Worm (Caenorhabditis elegans) whole organism, mixed stage, embryonic: ENCODE results near the gene str-171.
"Not testable (repeated sequence)": the region's sequence is repeated elsewhere in the genome, so short reads cannot be mapped to it uniquely, and the experiment has no call there.

ENCODE experiments used
- M03D4.4 ChIP-seq: sonication (generic microtip); optimal IDR thresholded peaks from 2 replicates; lab custom pipeline; 2017; ENCODE audit warnings: mild to moderate bottlenecking, missing genetic modification characterization, missing compliant biosample characterization
- blmp-1 ChIP-seq: fragments of 150-350 bp; optimal IDR thresholded peaks from 2 replicates; lab custom pipeline; 2014; ENCODE audit warnings: missing biosample characterization, missing genetic modification characterization
- ceh-39 ChIP-seq: fragments of 150-350 bp; optimal IDR thresholded peaks from 2 replicates; lab custom pipeline; 2014; ENCODE audit warnings: missing biosample characterization, missing genetic modification characterization
- ceh-43 ChIP-seq: fragments of 200-800 bp; sonication (Bioruptor generic); optimal IDR thresholded peaks from 2 replicates; lab custom pipeline; 2018; ENCODE audit warnings: mild to moderate bottlenecking, missing genetic modification characterization, moderate library complexity, missing compliant biosample characterization
- ceh-83 ChIP-seq: fragments of 200-800 bp; sonication (Bioruptor generic); optimal IDR thresholded peaks from 2 replicates; lab custom pipeline; 2018; ENCODE audit warnings: mild to moderate bottlenecking, missing genetic modification characterization, missing compliant biosample characterization
- ces-1 ChIP-seq: fragments of 150-350 bp; optimal IDR thresholded peaks from 2 replicates; lab custom pipeline; 2014; ENCODE audit warnings: missing biosample characterization, missing genetic modification reagents, missing genetic modification characterization
- drap-1 ChIP-seq: fragments of 200-800 bp; sonication (Bioruptor generic); optimal IDR thresholded peaks from 3 replicates; lab custom pipeline; 2018; ENCODE audit warnings: mild to moderate bottlenecking, missing genetic modification characterization, missing compliant biosample characterization
- elt-1 ChIP-seq: sonication (generic microtip); optimal IDR thresholded peaks from 2 replicates; lab custom pipeline; 2017; ENCODE audit warnings: missing genetic modification characterization, mild to moderate bottlenecking, missing compliant biosample characterization, antibody characterized with exemption, moderate library complexity, borderline replicate concordance; ENCODE audit not compliant: insufficient read depth
- elt-3 ChIP-seq: fragments of 150-350 bp; optimal IDR thresholded peaks from 2 replicates; lab custom pipeline; 2014; ENCODE audit warnings: missing biosample characterization, missing genetic modification characterization
- flh-1 ChIP-seq: fragments of 200-800 bp; sonication (Bioruptor generic); optimal IDR thresholded peaks from 2 replicates; lab custom pipeline; 2018; ENCODE audit warnings: mild to moderate bottlenecking, missing genetic modification characterization, moderate library complexity, missing compliant biosample characterization
- lin-13 ChIP-seq: fragments of 150-350 bp; optimal IDR thresholded peaks from 2 replicates; lab custom pipeline; 2014; ENCODE audit warnings: missing biosample characterization, missing genetic modification characterization
- lin-32 ChIP-seq: fragments of 200-800 bp; sonication (Bioruptor generic); optimal IDR thresholded peaks from 2 replicates; lab custom pipeline; 2018; ENCODE audit warnings: mild to moderate bottlenecking, missing genetic modification characterization, missing compliant biosample characterization
- mab-5 ChIP-seq: fragments of 150-350 bp; optimal IDR thresholded peaks from 2 replicates; lab custom pipeline; 2014; ENCODE audit warnings: missing biosample characterization, missing genetic modification characterization
- mls-2 ChIP-seq: sonication (generic microtip); optimal IDR thresholded peaks from 2 replicates; lab custom pipeline; 2016; ENCODE audit warnings: mild to moderate bottlenecking, missing genetic modification characterization, moderate library complexity, missing compliant biosample characterization
- nhr-237 ChIP-seq: fragments of 150-350 bp; optimal IDR thresholded peaks from 2 replicates; lab custom pipeline; 2014; ENCODE audit warnings: missing biosample characterization, missing genetic modification characterization
- nhr-28 ChIP-seq: fragments of 150-350 bp; optimal IDR thresholded peaks from 2 replicates; lab custom pipeline; 2014; ENCODE audit warnings: missing biosample characterization, missing genetic modification characterization
- pha-4 ChIP-seq: fragments of 150-350 bp; optimal IDR thresholded peaks from 2 replicates; lab custom pipeline; 2018; ENCODE audit warnings: missing biosample characterization, missing genetic modification reagents, missing genetic modification characterization
- sem-2 ChIP-seq: fragments of 200-800 bp; sonication (Bioruptor generic); optimal IDR thresholded peaks from 2 replicates; lab custom pipeline; 2018; ENCODE audit warnings: mild to moderate bottlenecking, missing genetic modification characterization, missing compliant biosample characterization
- sptf-1 ChIP-seq: sonication (generic microtip); optimal IDR thresholded peaks from 2 replicates; lab custom pipeline; 2017; ENCODE audit warnings: mild to moderate bottlenecking, missing genetic modification characterization, moderate library complexity, missing compliant biosample characterization
- tbx-8 ChIP-seq: fragments of 200-800 bp; sonication (Bioruptor generic); optimal IDR thresholded peaks from 2 replicates; lab custom pipeline; 2018; ENCODE audit warnings: mild to moderate bottlenecking, missing genetic modification characterization, moderate library complexity, missing compliant biosample characterization
- unc-120 ChIP-seq: sonication (generic microtip); optimal IDR thresholded peaks from 2 replicates; lab custom pipeline; 2017; ENCODE audit warnings: missing genetic modification characterization, missing compliant biosample characterization; ENCODE audit not compliant: poor library complexity, severe bottlenecking
- unc-39 ChIP-seq: fragments of 150-350 bp; optimal IDR thresholded peaks from 2 replicates; lab custom pipeline; 2014; ENCODE audit warnings: missing biosample characterization, missing genetic modification characterization
- unc-62 ChIP-seq: fragments of 150-350 bp; optimal IDR thresholded peaks from 2 replicates; lab custom pipeline; 2014; ENCODE audit warnings: missing biosample characterization, missing genetic modification reagents, missing genetic modification characterization
- zip-8 ChIP-seq: fragments of 150-350 bp; optimal IDR thresholded peaks from 2 replicates; lab custom pipeline; 2014; ENCODE audit warnings: missing biosample characterization, missing genetic modification characterization
- ztf-11 ChIP-seq: fragments of 150-350 bp; optimal IDR thresholded peaks from 2 replicates; lab custom pipeline; 2014; ENCODE audit warnings: missing biosample characterization, missing genetic modification characterization

Gene str-171

DNA sequence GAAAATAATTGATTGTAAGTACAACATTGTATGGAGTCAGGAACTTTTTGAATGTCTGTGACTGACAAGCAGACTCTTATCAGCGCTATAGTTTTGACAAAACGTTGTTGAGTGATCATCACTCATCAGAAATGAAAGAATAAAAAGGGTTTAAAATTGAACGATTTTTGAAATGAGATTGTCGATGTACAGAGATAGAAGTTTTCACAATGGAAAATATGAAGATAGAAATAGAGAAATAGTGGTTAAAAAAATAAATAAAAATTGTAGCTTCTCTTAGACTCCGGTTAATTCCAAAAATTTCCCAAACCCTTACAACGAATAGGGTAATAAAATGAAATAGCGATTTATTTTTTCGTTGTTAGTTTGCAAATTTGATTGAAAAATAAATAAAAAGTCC is 7.2 kb downstream of the str-171 start, which contains the start of gene ugt-30:
TSS of gene ugt-30 (minus strand) at position 101 of the 400 bp plus-strand sequence.
- not testable (repeated sequence) for TF ChIP-seq mab-5, elt-1, nhr-28 (tag; lab: Kevin White, UChicago)

ce11 chrV:15119517-15119916 is 12.8 kb downstream of the str-171 start, which contains the start of gene flor-1:
flor-1 (minus strand) TSS chrV:15119617.
- TF ChIP-seq sem-2 (no peak), pha-4 (tag; lab: Kevin White, UChicago) (no peak), mab-5 (tag; lab: Kevin White, UChicago) (no peak), mls-2 (no peak), zip-8 (tag; lab: Kevin White, UChicago) (no peak), M03D4.4 (tag; lab: Kevin White, UChicago) (no peak), ces-1 (GFP tag; lab: Kevin White, UChicago) (no peak), sptf-1 (tag; lab: Kevin White, UChicago) (no peak), flh-1 (no peak), unc-62 (GFP tag; lab: Kevin White, UChicago) (no peak)

- not testable (repeated sequence) for TF ChIP-seq drap-1; blmp-1 (tag; lab: Kevin White, UChicago); elt-1 (tag; lab: Kevin White, UChicago)
- TF ChIP-seq, all 35 proteins: peak for 0; not testable (repeated sequence) for 35
These were observed 16.4 kb downstream of the str-171 start, which contains the start of gene T01G5.8 for ce11 chrV:15115968-15116367. T01G5.8 (plus strand) TSS chrV:15116268.

DNA sequence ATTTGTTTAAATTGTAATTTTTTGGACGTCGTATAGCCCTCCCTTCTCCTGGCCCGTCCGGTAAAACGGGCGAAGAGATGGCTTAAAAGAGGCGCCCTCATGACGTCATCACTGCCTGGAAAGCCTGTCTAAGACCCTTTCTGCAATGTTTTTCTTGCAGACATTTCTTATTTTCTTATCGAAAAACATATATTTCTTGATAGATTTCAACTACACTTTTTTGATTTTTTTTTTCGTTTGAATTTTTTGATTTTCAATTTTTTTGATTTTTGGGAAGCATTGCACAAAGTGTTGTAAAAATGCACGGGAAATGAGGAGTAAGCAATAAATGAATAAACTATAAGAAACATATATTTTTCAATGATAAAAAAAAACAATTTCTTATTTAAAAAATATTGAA is 18.3 kb downstream of the str-171 start, which contains the start of gene T01G5.6:
TSS of gene T01G5.6 (minus strand) at position 101 of the 400 bp plus-strand sequence.
- no peak for TF ChIP-seq sptf-1 (tag; lab: Kevin White, UChicago)

ce11 chrV:15111660-15112059 is 20.7 kb downstream of the str-171 start, which contains the start of gene T01G5.7:
T01G5.7 (plus strand) TSS chrV:15111960.
- TF ChIP-seq pha-4 (tag; lab: Kevin White, UChicago) (no peak), elt-3 (tag; lab: Kevin White, UChicago) (no peak), unc-62 (GFP tag; lab: Kevin White, UChicago) (no peak), mls-2 (no peak), tbx-8 (GFP tag; lab: Kevin White, UChicago) (no peak), unc-120 (tag; lab: Kevin White, UChicago) (no peak)

ce11 chrV:15109260-15109659 is 23.1 kb downstream of the str-171 start, which contains the start of gene Y75B12A.2:
Y75B12A.2 (plus strand) TSS chrV:15109560.
- TF ChIP-seq nhr-237 (no peak), mls-2 (no peak), flh-1 (no peak), ceh-43 (GFP tag; lab: Kevin White, UChicago) (no peak), lin-32 (no peak), ztf-11 (tag; lab: Kevin White, UChicago) (no peak), ces-1 (GFP tag; lab: Kevin White, UChicago) (no peak), unc-62 (GFP tag; lab: Kevin White, UChicago) (no peak), unc-39 (tag; lab: Kevin White, UChicago) (no peak), elt-3 (tag; lab: Kevin White, UChicago) (no peak), unc-120 (tag; lab: Kevin White, UChicago) (no peak), drap-1 (no peak), ceh-39 (tag; lab: Kevin White, UChicago) (no peak), sptf-1 (tag; lab: Kevin White, UChicago) (no peak), ceh-83 (GFP tag; lab: Kevin White, UChicago) (no peak), lin-13 (tag; lab: Kevin White, UChicago) (no peak), blmp-1 (tag; lab: Kevin White, UChicago) (no peak), nhr-28 (tag; lab: Kevin White, UChicago) (no peak)
